Worm (Caenorhabditis elegans): Measurements from ENCODE around the gene F56D6.12.

F56D6.12 gene

DNA sequence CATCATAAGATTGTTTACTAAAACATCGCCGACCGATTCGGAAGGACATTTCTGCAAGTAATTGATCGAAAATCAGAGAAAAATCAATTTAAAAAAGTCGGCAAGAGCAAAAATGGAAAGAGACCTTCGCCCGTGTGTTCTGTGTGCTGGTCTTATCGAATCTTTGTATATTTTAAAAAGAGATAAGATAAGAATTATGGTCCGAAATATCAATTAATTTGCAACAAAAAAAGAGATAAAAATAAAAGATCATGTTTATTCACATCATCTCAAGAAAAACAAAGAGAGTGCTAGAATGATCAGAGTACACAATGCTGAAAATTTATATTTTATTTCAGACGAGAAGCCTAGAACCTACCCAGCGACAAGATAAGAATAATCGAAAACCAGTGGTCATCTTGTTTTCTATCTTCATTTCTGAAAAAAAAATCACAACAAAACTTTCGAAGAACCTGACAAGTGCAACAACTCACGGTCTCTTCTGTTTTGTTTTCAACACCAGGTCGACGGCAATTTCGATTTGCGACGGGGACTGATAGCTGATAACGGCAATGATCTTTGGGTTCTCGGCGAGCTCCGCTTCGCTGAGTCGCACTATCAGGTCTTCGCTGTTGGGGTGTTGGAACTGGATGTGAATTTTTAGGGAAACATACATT is 29.5 kb upstream of the F56D6.12 start, which contains the start of gene F37C4.6:
Gene F37C4.6, minus strand, starts transcription at position 51 of the 656 bp plus-strand sequence.
- TF ChIP-seq pha-2 (tag; optimal IDR thresholded peaks at IDR 0.05): no peak
- no peak for TF ChIP-seq fax-1 (tag; optimal IDR thresholded peaks at IDR 0.05)
- no peak for TF ChIP-seq rnt-1 (tag; optimal IDR thresholded peaks at IDR 0.05)
- peak; percentile 71 for TF ChIP-seq elt-2 (tag; optimal IDR thresholded peaks at IDR 0.05)
- no peak for TF ChIP-seq K02D7.2 (tag; optimal IDR thresholded peaks at IDR 0.05)

DNA sequence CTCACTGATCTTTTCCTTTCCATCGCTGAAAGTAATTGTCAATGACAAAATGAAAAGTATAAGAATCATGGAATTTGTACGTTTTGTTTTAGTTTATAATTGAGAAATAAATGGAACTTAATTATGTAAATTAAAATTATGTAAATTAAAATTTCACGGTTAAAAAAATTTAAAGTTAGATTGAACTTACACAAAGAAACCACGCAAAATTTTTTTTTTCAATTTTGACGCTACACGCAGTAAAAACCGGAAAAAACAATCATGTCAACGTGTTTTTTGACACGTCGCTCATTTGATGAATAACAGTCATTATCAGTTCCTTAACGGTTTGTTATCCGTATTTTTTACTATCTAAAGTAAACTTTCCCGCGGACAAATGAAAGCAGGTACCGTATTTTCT is 26.8 kb upstream of the F56D6.12 start, which contains the start of the genes F37C4.8 and oac-23:
Gene F37C4.8, minus strand, starts transcription at position 101 of the 400 bp plus-strand sequence.
Gene oac-23, plus strand, starts transcription at position 323 of the 400 bp plus-strand sequence.
- no peak for TF ChIP-seq rnt-1 (tag; optimal IDR thresholded peaks at IDR 0.05)
- TF ChIP-seq ceh-19 (GFP tag; optimal IDR thresholded peaks at IDR 0.05): no peak
- no peak for TF ChIP-seq sox-4 (tag; optimal IDR thresholded peaks at IDR 0.05)
- TF ChIP-seq dve-1 (tag; optimal IDR thresholded peaks at IDR 0.05): no peak
- no peak for TF ChIP-seq eyg-1 (tag; optimal IDR thresholded peaks at IDR 0.05)
- no peak for TF ChIP-seq unc-55 (GFP tag; optimal IDR thresholded peaks at IDR 0.05)
- no peak for TF ChIP-seq zip-5 (tag; optimal IDR thresholded peaks at IDR 0.05)
- no peak for TF ChIP-seq T23F11.4 (GFP tag; optimal IDR thresholded peaks at IDR 0.05)
- TF ChIP-seq hlh-13 (GFP tag; optimal IDR thresholded peaks at IDR 0.05): no peak
- TF ChIP-seq unc-86 (tag; optimal IDR thresholded peaks at IDR 0.05): no peak

DNA sequence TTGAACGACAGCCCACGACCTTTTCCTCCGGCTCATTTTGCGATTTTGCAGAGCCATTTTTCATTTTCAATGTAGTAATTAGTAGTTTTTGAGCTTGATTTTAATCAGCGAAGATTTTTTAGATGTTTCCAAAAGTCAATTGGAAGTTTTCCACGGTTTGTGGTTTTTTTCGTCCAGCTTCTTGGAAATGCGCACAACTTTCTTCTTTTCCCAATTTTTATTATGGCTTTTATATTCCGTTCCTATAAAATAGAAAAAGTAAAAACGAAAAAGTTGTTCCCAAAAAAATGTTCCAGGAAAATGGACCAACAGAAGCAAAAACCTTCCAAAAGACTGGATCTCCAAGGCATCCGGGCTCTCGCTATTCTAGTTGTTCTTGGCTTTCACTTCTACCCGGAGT is 22.6 kb upstream of the F56D6.12 start, which contains the start of gene oac-22:
Gene oac-22, plus strand, starts transcription at position 301 of the 400 bp plus-strand sequence.
- no peak for TF ChIP-seq C38D4.7 (GFP tag; optimal IDR thresholded peaks at IDR 0.05)
- no peak for TF ChIP-seq hlh-13 (GFP tag; optimal IDR thresholded peaks at IDR 0.05)
- TF ChIP-seq ref-2 (tag; optimal IDR thresholded peaks at IDR 0.05): no peak
- TF ChIP-seq hlh-30 (tag; optimal IDR thresholded peaks at IDR 0.05; ENCODE audit: insufficient read depth): no peak
- no peak for TF ChIP-seq K02D7.2 (tag; optimal IDR thresholded peaks at IDR 0.05)
- TF ChIP-seq fax-1 (tag; optimal IDR thresholded peaks at IDR 0.05): no peak

DNA sequence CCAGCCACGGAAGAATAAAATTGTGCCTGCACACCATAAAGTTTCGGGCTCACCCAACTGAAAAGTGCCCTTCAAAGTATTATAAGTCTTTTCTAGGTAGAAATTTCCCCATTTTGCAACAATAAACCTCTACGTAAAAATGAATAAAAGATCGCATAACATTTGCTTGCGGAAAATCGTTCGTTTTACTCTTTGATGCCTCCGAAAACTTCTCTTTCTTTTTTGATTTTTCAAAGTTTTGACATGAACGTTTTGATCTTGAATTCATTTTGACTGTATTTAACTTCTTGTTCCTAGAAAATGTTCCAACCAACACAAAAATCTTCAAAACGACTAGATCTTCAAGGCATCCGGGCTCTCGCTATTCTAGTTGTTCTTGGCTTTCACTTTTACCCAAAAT is 19.0 kb upstream of the F56D6.12 start, which contains the start of gene oac-21:
Gene oac-21, plus strand, starts transcription at position 301 of the 400 bp plus-strand sequence.
- no peak for TF ChIP-seq ceh-48 (tag; optimal IDR thresholded peaks at IDR 0.05)
- TF ChIP-seq ceh-2 (tag; optimal IDR thresholded peaks at IDR 0.05): no peak
- no peak for TF ChIP-seq syd-9 (tag; optimal IDR thresholded peaks at IDR 0.05)
- no peak for TF ChIP-seq fkh-6 (tag; optimal IDR thresholded peaks at IDR 0.05)
- TF ChIP-seq lim-6 (tag; optimal IDR thresholded peaks at IDR 0.05): no peak
- no peak for TF ChIP-seq rnt-1 (tag; optimal IDR thresholded peaks at IDR 0.05)
- no peak for TF ChIP-seq pat-9 (tag; optimal IDR thresholded peaks at IDR 0.05)
- TF ChIP-seq dve-1 (tag; optimal IDR thresholded peaks at IDR 0.05): no peak
- no peak for TF ChIP-seq pqm-1 (tag; optimal IDR thresholded peaks at IDR 0.05)
- no peak for TF ChIP-seq gmeb-2 (tag; optimal IDR thresholded peaks at IDR 0.05)
- TF ChIP-seq nfya-1 (tag; optimal IDR thresholded peaks at IDR 0.05): no peak
- TF ChIP-seq pha-2 (tag; optimal IDR thresholded peaks at IDR 0.05): no peak
- TF ChIP-seq hlh-15 (tag; optimal IDR thresholded peaks at IDR 0.05): no peak
- TF ChIP-seq unc-3 (GFP tag; conservative IDR thresholded peaks at IDR 0.05): no peak
- no peak for TF ChIP-seq unc-3 (tag; optimal IDR thresholded peaks at IDR 0.05)
- TF ChIP-seq hlh-13 (GFP tag; optimal IDR thresholded peaks at IDR 0.05): no peak
- TF ChIP-seq ama-1 (optimal IDR thresholded peaks at IDR 0.05): no peak
- no peak for TF ChIP-seq ceh-6 (GFP tag; optimal IDR thresholded peaks at IDR 0.05)
- TF ChIP-seq ceh-9 (tag; optimal IDR thresholded peaks at IDR 0.05): no peak
- TF ChIP-seq npax-4 (tag; optimal IDR thresholded peaks at IDR 0.05): no peak

DNA sequence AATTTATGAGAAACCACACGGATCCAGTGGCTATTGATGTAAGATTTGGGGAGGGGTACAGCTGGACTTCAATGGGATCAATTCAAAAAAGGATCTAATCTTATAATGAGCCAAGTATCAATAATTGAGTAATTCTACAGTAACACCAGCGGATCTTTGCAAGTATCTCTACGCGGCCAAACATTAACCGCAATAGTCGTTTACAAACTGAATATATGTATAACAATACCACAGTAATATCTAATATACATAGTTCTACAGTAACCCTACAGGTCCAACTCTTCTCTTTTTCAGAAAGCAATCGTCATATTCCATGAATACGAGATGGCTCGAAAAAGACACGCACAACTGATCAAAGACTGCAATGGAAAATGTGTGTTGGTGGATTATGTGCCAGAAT is 15.9 kb upstream of the F56D6.12 start, which contains the start of gene F56D6.9:
Gene F56D6.9, plus strand, starts transcription at position 301 of the 400 bp plus-strand sequence.
- TF ChIP-seq elt-2 (tag; optimal IDR thresholded peaks at IDR 0.05): no peak

All from whole organism, late embryonic.